Fruit fly (Drosophila melanogaster) whole organism, embryonic: ENCODE results near the gene CG42553.

Source experiments
- Antp ChIP-seq: fragments of 200-800 bp; sonication (Bioruptor generic); optimal IDR thresholded peaks from 3 replicates; lab custom pipeline; 2016; ENCODE audit warnings: missing biosample characterization, missing genetic modification characterization
- Atf-2 ChIP-seq: fragments of 200-800 bp; sonication (Bioruptor generic); optimal IDR thresholded peaks from 2 replicates; lab custom pipeline; 2016; ENCODE audit warnings: missing biosample characterization, missing genetic modification characterization
- B-H1 ChIP-seq: fragments of 200-800 bp; sonication (Bioruptor generic); IDR thresholded peaks from 3 replicates; pipeline ENCODE4 v1.3.6; 2022; ENCODE audit warnings: missing biosample characterization, missing genetic modification characterization
- B-H2 ChIP-seq: fragments of 200-800 bp; sonication (Bioruptor generic); optimal IDR thresholded peaks from 2 replicates; lab custom pipeline; 2018; ENCODE audit warnings: missing biosample characterization, mild to moderate bottlenecking, missing genetic modification characterization
- CG12942 ChIP-seq: fragments of 200-800 bp; sonication (Bioruptor generic); optimal IDR thresholded peaks from 3 replicates; lab custom pipeline; 2016; ENCODE audit warnings: missing biosample characterization, missing genetic modification characterization
- CG13123 ChIP-seq: fragments of 200-800 bp; sonication (Bioruptor generic); optimal IDR thresholded peaks from 2 replicates; lab custom pipeline; 2016; ENCODE audit warnings: missing biosample characterization, missing genetic modification characterization
- CG15269 ChIP-seq: fragments of 200-800 bp; sonication (Bioruptor generic); optimal IDR thresholded peaks from 2 replicates; lab custom pipeline; 2018; ENCODE audit warnings: missing biosample characterization, mild to moderate bottlenecking, missing genetic modification characterization, moderate library complexity
- CG16863 ChIP-seq: fragments of 200-800 bp; sonication (Bioruptor generic); optimal IDR thresholded peaks from 3 replicates; lab custom pipeline; 2016; ENCODE audit warnings: missing biosample characterization, missing genetic modification characterization
- CG17359 ChIP-seq: fragments of 200-800 bp; sonication (Bioruptor generic); optimal IDR thresholded peaks from 3 replicates; lab custom pipeline; 2018; ENCODE audit warnings: missing biosample characterization, mild to moderate bottlenecking, missing genetic modification characterization, moderate library complexity
- CG1792 ChIP-seq: fragments of 200-800 bp; sonication (Bioruptor generic); optimal IDR thresholded peaks from 2 replicates; lab custom pipeline; 2016; ENCODE audit warnings: missing biosample characterization, missing genetic modification characterization
- CG18011 ChIP-seq: fragments of 200-800 bp; sonication (Bioruptor generic); optimal IDR thresholded peaks from 2 replicates; lab custom pipeline; 2017; ENCODE audit warnings: missing biosample characterization, missing genetic modification characterization, mild to moderate bottlenecking, moderate library complexity, missing genotype
- CG1832 ChIP-seq: fragments of 200-800 bp; sonication (Bioruptor generic); optimal IDR thresholded peaks from 2 replicates; lab custom pipeline; 2017; ENCODE audit warnings: missing biosample characterization, mild to moderate bottlenecking, missing genetic modification characterization, inconsistent platforms
- CG2875 ChIP-seq: fragments of 200-800 bp; sonication (Bioruptor generic); optimal IDR thresholded peaks from 2 replicates; lab custom pipeline; 2017; ENCODE audit warnings: missing biosample characterization, mild to moderate bottlenecking, missing genetic modification characterization, missing genetic modification reagents
- CG32772 ChIP-seq: fragments of 200-800 bp; sonication (Bioruptor generic); IDR thresholded peaks from 2 replicates; pipeline ENCODE4 v1.3.6; 2022; ENCODE audit warnings: missing biosample characterization, missing genetic modification characterization
- CG33557 ChIP-seq: fragments of 200-800 bp; sonication (Bioruptor generic); optimal IDR thresholded peaks from 2 replicates; lab custom pipeline; 2019; ENCODE audit warnings: missing biosample characterization, mild to moderate bottlenecking, missing genetic modification characterization, moderate library complexity
- CG34422 ChIP-seq: fragments of 200-800 bp; sonication (Bioruptor generic); IDR thresholded peaks from 3 replicates; pipeline ENCODE4 v1.3.6; 2022; ENCODE audit warnings: missing biosample characterization, missing genetic modification characterization
- CG3847 ChIP-seq: fragments of 200-800 bp; sonication (Bioruptor generic); IDR thresholded peaks from 2 replicates; pipeline ENCODE4 v1.3.6; 2022; ENCODE audit warnings: missing biosample characterization, missing genetic modification characterization
- CG42726 ChIP-seq: fragments of 200-800 bp; sonication (Bioruptor generic); IDR thresholded peaks from 2 replicates; pipeline ENCODE4 v1.3.6; 2022; ENCODE audit warnings: missing biosample characterization, missing genetic modification characterization; ENCODE audit not compliant: partially characterized antibody
- CG4282 ChIP-seq: fragments of 200-800 bp; sonication (Bioruptor generic); optimal IDR thresholded peaks from 2 replicates; lab custom pipeline; 2016; ENCODE audit warnings: missing biosample characterization, missing genetic modification characterization
- CG9609 ChIP-seq: fragments of 200-800 bp; sonication (Bioruptor generic); optimal IDR thresholded peaks from 3 replicates; lab custom pipeline; 2016; ENCODE audit warnings: missing biosample characterization, missing genetic modification characterization
- Dip3 ChIP-seq: fragments of 200-800 bp; sonication (Bioruptor generic); optimal IDR thresholded peaks from 3 replicates; lab custom pipeline; 2016; ENCODE audit warnings: missing biosample characterization, missing genetic modification characterization
- Gug ChIP-seq: fragments of 200-800 bp; sonication (Bioruptor generic); IDR thresholded peaks from 4 replicates; pipeline ENCODE4 v1.3.6; 2022; ENCODE audit warnings: missing biosample characterization, missing genetic modification characterization
- Hand ChIP-seq: fragments of 200-800 bp; sonication (Bioruptor generic); optimal IDR thresholded peaks from 2 replicates; lab custom pipeline; 2017; ENCODE audit warnings: mild to moderate bottlenecking, missing biosample characterization, missing genetic modification reagents, missing genetic modification characterization
- Hey ChIP-seq: fragments of 200-800 bp; sonication (Bioruptor generic); optimal IDR thresholded peaks from 3 replicates; lab custom pipeline; 2018; ENCODE audit warnings: missing biosample characterization, mild to moderate bottlenecking, missing genetic modification characterization
- Hr39 ChIP-seq: fragments of >200 bp; optimal IDR thresholded peaks from 2 replicates; lab custom pipeline; 2017
- Hr51 ChIP-seq, 2 experiments: fragments of 200-800 bp; sonication (Bioruptor generic); optimal IDR thresholded peaks; 2 replicates in 1 of 2; 3 replicates in 1 of 2; lab custom pipeline; 2016 to 2018; ENCODE audit warnings: missing biosample characterization in 2 of 2, missing genetic modification characterization in 2 of 2, mild to moderate bottlenecking in 1 of 2, moderate library complexity in 1 of 2
- MESR4 ChIP-seq: fragments of 200-800 bp; sonication (Bioruptor generic); optimal IDR thresholded peaks from 2 replicates; lab custom pipeline; 2018; ENCODE audit warnings: missing biosample characterization, mild to moderate bottlenecking, missing genetic modification characterization, moderate library complexity
- Mrtf ChIP-seq: fragments of 200-800 bp; sonication (Bioruptor generic); IDR thresholded peaks from 3 replicates; pipeline ENCODE4 v1.3.6; 2022; ENCODE audit warnings: missing biosample characterization, missing genetic modification characterization
- NFAT ChIP-seq: fragments of 200-800 bp; sonication (Bioruptor generic); IDR thresholded peaks from 2 replicates; pipeline ENCODE4 v1.3.6; 2022; ENCODE audit warnings: missing biosample characterization, missing genetic modification characterization
- Poxn ChIP-seq: fragments of 200-800 bp; sonication (Bioruptor generic); IDR thresholded peaks from 2 replicates; pipeline ENCODE4 v1.3.6; 2022; ENCODE audit warnings: missing biosample characterization, missing genetic modification characterization
- Scr ChIP-seq: fragments of 200-800 bp; sonication (Bioruptor generic); IDR thresholded peaks from 2 replicates; pipeline ENCODE4 v1.3.6; 2022; ENCODE audit warnings: missing biosample characterization, missing genetic modification characterization; ENCODE audit not compliant: partially characterized antibody
- Stat92E ChIP-seq, 3 experiments: fragments of >200 bp in 2 of 3; fragments of 200-800 bp in 1 of 3; sonication (Bioruptor generic) in 1 of 3; optimal IDR thresholded peaks; 2 replicates each; lab custom pipeline; 2017 to 2019; ENCODE audit warnings: missing biosample characterization in 3 of 3, missing genetic modification characterization in 3 of 3, mild to moderate bottlenecking in 1 of 3, moderate library complexity in 1 of 3
- bcd ChIP-seq: fragments of 200-800 bp; sonication (Bioruptor generic); optimal IDR thresholded peaks from 2 replicates; lab custom pipeline; 2017; ENCODE audit warnings: missing biosample characterization, mild to moderate bottlenecking, missing genetic modification characterization
- bowl ChIP-seq: fragments of 200-800 bp; sonication (Bioruptor generic); IDR thresholded peaks from 2 replicates; pipeline ENCODE4 v1.3.6; 2022; ENCODE audit warnings: missing biosample characterization, missing genetic modification characterization
- bsh ChIP-seq, 2 experiments: fragments of 200-800 bp; sonication (Bioruptor generic); optimal IDR thresholded peaks; 2 replicates each; lab custom pipeline; 2017 to 2018; ENCODE audit warnings: mild to moderate bottlenecking in 2 of 2, missing biosample characterization in 2 of 2, missing genetic modification characterization in 2 of 2, moderate library complexity in 1 of 2
- corto ChIP-seq: fragments of 200-800 bp; sonication (Bioruptor generic); optimal IDR thresholded peaks from 2 replicates; lab custom pipeline; 2016; ENCODE audit warnings: missing biosample characterization, mild to moderate bottlenecking, missing genetic modification characterization, moderate library complexity
- dmrt99B ChIP-seq: fragments of 200-800 bp; sonication (Bioruptor generic); optimal IDR thresholded peaks from 2 replicates; lab custom pipeline; 2018; ENCODE audit warnings: missing biosample characterization, mild to moderate bottlenecking, missing genetic modification characterization, moderate library complexity
- en ChIP-seq: fragments of 200-800 bp; sonication (Bioruptor generic); optimal IDR thresholded peaks from 2 replicates; lab custom pipeline; 2016; ENCODE audit warnings: missing biosample characterization, missing genetic modification characterization
- esg ChIP-seq: fragments of 200-800 bp; sonication (Bioruptor generic); conservative IDR thresholded peaks from 2 replicates; pipeline ENCODE4 v1.3.6; 2022; ENCODE audit warnings: missing biosample characterization, missing genetic modification characterization
- fd3F ChIP-seq: fragments of 200-800 bp; sonication (Bioruptor generic); optimal IDR thresholded peaks from 2 replicates; lab custom pipeline; 2018; ENCODE audit warnings: missing biosample characterization, mild to moderate bottlenecking, missing genetic modification characterization, moderate library complexity
- inv ChIP-seq: fragments of 200-800 bp; sonication (Bioruptor generic); IDR thresholded peaks from 2 replicates; pipeline ENCODE4 v1.3.6; 2022; ENCODE audit warnings: missing biosample characterization, missing genetic modification characterization; ENCODE audit not compliant: partially characterized antibody
- lov ChIP-seq, 2 experiments: fragments of 200-800 bp in 1 of 2; fragments of >200 bp in 1 of 2; sonication (Bioruptor generic) in 1 of 2; IDR thresholded peaks in 1 of 2; optimal IDR thresholded peaks in 1 of 2; 2 replicates in 1 of 2; 3 replicates in 1 of 2; pipeline versions ENCODE4 v1.3.6 to Lab custom; 2017 to 2022; ENCODE audit warnings: missing biosample characterization in 1 of 2, missing genetic modification characterization in 1 of 2
- oc ChIP-seq: fragments of 200-800 bp; sonication (Bioruptor generic); optimal IDR thresholded peaks from 2 replicates; lab custom pipeline; 2018; ENCODE audit warnings: missing biosample characterization, mild to moderate bottlenecking, missing genetic modification characterization, moderate library complexity
- odd ChIP-seq: fragments of 200-800 bp; sonication (Bioruptor generic); optimal IDR thresholded peaks from 2 replicates; lab custom pipeline; 2017; ENCODE audit warnings: missing biosample characterization, mild to moderate bottlenecking, missing genetic modification characterization
- pum ChIP-seq: fragments of 200-800 bp; sonication (Bioruptor generic); optimal IDR thresholded peaks from 2 replicates; lab custom pipeline; 2016; ENCODE audit warnings: missing biosample characterization, missing genetic modification characterization
- seq ChIP-seq: fragments of 200-800 bp; sonication (Bioruptor generic); IDR thresholded peaks from 2 replicates; pipeline ENCODE4 v1.3.6; 2022; ENCODE audit warnings: missing biosample characterization, missing genetic modification characterization
- shn ChIP-seq: fragments of 200-800 bp; sonication (Bioruptor generic); optimal IDR thresholded peaks from 3 replicates; lab custom pipeline; 2016; ENCODE audit warnings: missing biosample characterization, missing genetic modification characterization
- sug ChIP-seq: fragments of 200-800 bp; optimal IDR thresholded peaks from 2 replicates; lab custom pipeline; 2019; ENCODE audit warnings: missing biosample characterization, mild to moderate bottlenecking, missing genetic modification characterization, moderate library complexity
- zf30C ChIP-seq: fragments of 200-800 bp; sonication (Bioruptor generic); optimal IDR thresholded peaks from 3 replicates; lab custom pipeline; 2018; ENCODE audit warnings: missing biosample characterization, mild to moderate bottlenecking, missing genetic modification characterization

CG42553 gene

dm6 chr3L:818438-819138 lies 15.3 kb upstream of the CG42553 start (continued):
- TF ChIP-seq fd3F (GFP tag; lab: Kevin White, UChicago) (no peak), bcd (GFP tag; lab: Kevin White, UChicago) (no peak), CG18011 (GFP tag; lab: Kevin White, UChicago) (no peak), inv (GFP tag; lab: Robert Waterston, UW) (no peak), Antp (GFP tag; lab: Kevin White, UChicago) (no peak), Hr39 (lab: Kevin White, UChicago) (no peak), Stat92E (GFP tag; optimal IDR thresholded peaks at IDR 0.05; lab: Kevin White, UChicago) (no peak), CG17359 (tag; lab: Kevin White, UChicago) (peak; percentile 34), CG16863 (GFP tag; lab: Kevin White, UChicago) (no peak), pum (no peak), Scr (GFP tag; lab: Robert Waterston, UW) (no peak), esg (GFP tag; lab: Robert Waterston, UW) (no peak), zf30C (GFP tag; lab: Kevin White, UChicago) (no peak), en (no peak), CG12942 (GFP tag; lab: Kevin White, UChicago) (no peak), B-H2 (no peak), Gug (GFP tag; lab: Robert Waterston, UW) (peak; percentile 35; the same call in 1 of the 4 replicates), dmrt99B (peak; percentile 61), CG2875 (GFP tag; lab: Kevin White, UChicago) (no peak), Poxn (no peak), CG3847 (GFP tag; lab: Robert Waterston, UW) (no peak), CG4282 (GFP tag; lab: Kevin White, UChicago) (no peak), CG1832 (GFP tag; lab: Kevin White, UChicago) (no peak), CG42726 (GFP tag; lab: Robert Waterston, UW) (no peak), CG34422 (0 out of 3 replicates have a peak, but pooled peaks have one; percentile 44), CG13123 (no peak), seq (peak; percentile 46; the same call in 1 of the 2 replicates), Mrtf (GFP tag; lab: Robert Waterston, UW) (no peak), NFAT (no peak), Hey (no peak), shn (GFP tag; lab: Kevin White, UChicago) (no peak), MESR4 (no peak), lov (optimal IDR thresholded peaks at IDR 0.05; lab: Kevin White, UChicago) (no peak), lov (GFP tag; IDR thresholded peaks at IDR 0.05; lab: Robert Waterston, UW) (0 out of 3 replicates have a peak, but pooled peaks have one; percentile 44), Dip3 (GFP tag; lab: Kevin White, UChicago) (no peak), CG1792 (GFP tag; lab: Kevin White, UChicago) (no peak), Atf-2 (GFP tag; lab: Kevin White, UChicago) (no peak), Hr51 (GFP tag; optimal IDR thresholded peaks at IDR 0.05; lab: Kevin White, UChicago) (peak in 1 of 2 experiments; percentile 56), bsh (GFP tag; optimal IDR thresholded peaks at IDR 0.05; lab: Kevin White, UChicago) (peak in 1 of 2 experiments; percentile 26), CG32772 (GFP tag; lab: Robert Waterston, UW) (no peak), CG15269 (tag; lab: Kevin White, UChicago) (peak; percentile 50), oc (tag; lab: Kevin White, UChicago) (peak; percentile 29), sug (tag; lab: Kevin White, UChicago) (no peak), CG33557 (GFP tag; lab: Kevin White, UChicago) (no peak), corto (GFP tag; lab: Kevin White, UChicago) (no peak), Hand (GFP tag; lab: Kevin White, UChicago) (no peak), odd (no peak), CG9609 (GFP tag; lab: Kevin White, UChicago) (no peak), B-H1 (GFP tag; lab: Robert Waterston, UW) (no peak), bowl (GFP tag; lab: Robert Waterston, UW) (no peak)
